Worm (Caenorhabditis elegans) whole organism, young adult: ENCODE results near the gene Y37E11AL.2.
A peak's percentile ranks its signal among the peaks of the same experiment; 100 is the strongest.

ENCODE experiments used
- B0019.2 ChIP-seq: fragments of 200-800 bp; sonication (Bioruptor generic); conservative IDR thresholded peaks from 2 replicates; pipeline ENCODE4 v1.3.6; 2022; ENCODE audit warnings: missing genetic modification reagents, missing genetic modification characterization, missing compliant biosample characterization
- C17E4.6 ChIP-seq: fragments of 200-800 bp; sonication (Bioruptor generic); IDR thresholded peaks from 2 replicates; pipeline ENCODE4 v1.3.6; 2022; ENCODE audit warnings: missing genetic modification reagents, missing genetic modification characterization, missing compliant biosample characterization
- D2030.7 ChIP-seq: fragments of 200-800 bp; sonication (Bioruptor generic); IDR thresholded peaks from 2 replicates; pipeline ENCODE4 v1.3.6; 2022; ENCODE audit warnings: missing genetic modification reagents, missing genetic modification characterization, missing compliant biosample characterization
- F10E7.11 ChIP-seq: sonication (generic microtip); optimal IDR thresholded peaks from 2 replicates; lab custom pipeline; 2017; ENCODE audit warnings: mild to moderate bottlenecking, missing genetic modification characterization, moderate library complexity, missing compliant biosample characterization
- F23B12.7 ChIP-seq: sonication (generic microtip); optimal IDR thresholded peaks from 2 replicates; lab custom pipeline; 2017; ENCODE audit warnings: missing genetic modification characterization, mild to moderate bottlenecking, missing compliant biosample characterization, antibody characterized with exemption, moderate library complexity; ENCODE audit not compliant: insufficient read depth
- F39B2.1 ChIP-seq: fragments of 200-800 bp; sonication (Bioruptor generic); IDR thresholded peaks from 2 replicates; pipeline ENCODE4 v1.3.6; 2022; ENCODE audit warnings: missing genetic modification reagents, missing genetic modification characterization, missing compliant biosample characterization
- F57C9.4 ChIP-seq: sonication (generic microtip); optimal IDR thresholded peaks from 2 replicates; lab custom pipeline; 2017; ENCODE audit warnings: mild to moderate bottlenecking, missing genetic modification characterization, missing compliant biosample characterization
- K11D2.4 ChIP-seq: fragments of 200-800 bp; sonication (Bioruptor generic); IDR thresholded peaks from 2 replicates; pipeline ENCODE4 v1.3.6; 2022; ENCODE audit warnings: missing genetic modification reagents, missing genetic modification characterization, missing compliant biosample characterization
- Y67H2A.10 ChIP-seq: fragments of 200-800 bp; sonication (Bioruptor generic); conservative IDR thresholded peaks from 2 replicates; pipeline ENCODE4 v1.3.6; 2022; ENCODE audit warnings: missing genetic modification reagents, missing genetic modification characterization, missing compliant biosample characterization
- atf-7 ChIP-seq: sonication (generic microtip); optimal IDR thresholded peaks from 2 replicates; lab custom pipeline; 2017; ENCODE audit warnings: mild to moderate bottlenecking, missing genetic modification characterization, missing compliant biosample characterization
- athp-1 ChIP-seq: sonication (generic microtip); optimal IDR thresholded peaks from 2 replicates; lab custom pipeline; 2017; ENCODE audit warnings: mild to moderate bottlenecking, missing genetic modification characterization, missing compliant biosample characterization
- attf-3 ChIP-seq: fragments of 200-800 bp; sonication (Bioruptor generic); conservative IDR thresholded peaks from 2 replicates; pipeline ENCODE4 v1.3.6; 2022; ENCODE audit warnings: missing genetic modification reagents, missing genetic modification characterization, missing compliant biosample characterization
- attf-5 ChIP-seq: fragments of 200-800 bp; sonication (Bioruptor generic); optimal IDR thresholded peaks from 2 replicates; lab custom pipeline; 2018; ENCODE audit warnings: mild to moderate bottlenecking, missing genetic modification characterization, missing compliant biosample characterization
- bed-1 ChIP-seq: fragments of 200-800 bp; sonication (Bioruptor generic); IDR thresholded peaks from 2 replicates; pipeline ENCODE4 v1.3.6; 2022; ENCODE audit warnings: missing genetic modification reagents, missing genetic modification characterization, missing compliant biosample characterization
- cebp-1 ChIP-seq, 2 experiments: fragments of 200-800 bp in 1 of 2; sonication (Bioruptor generic) in 1 of 2; sonication (generic microtip) in 1 of 2; IDR thresholded peaks in 1 of 2; optimal IDR thresholded peaks in 1 of 2; 2 replicates each; pipeline versions ENCODE4 v1.3.6 to Lab custom; 2017 to 2022; ENCODE audit warnings: missing compliant biosample characterization in 2 of 2, missing genetic modification characterization in 2 of 2, mild to moderate bottlenecking in 1 of 2, missing genetic modification reagents in 1 of 2, moderate library complexity in 1 of 2
- cebp-2 ChIP-seq: fragments of 200-800 bp; sonication (Bioruptor generic); IDR thresholded peaks from 2 replicates; pipeline ENCODE4 v1.3.6; 2022; ENCODE audit warnings: missing genetic modification characterization, missing compliant biosample characterization
- ceh-100 ChIP-seq: fragments of 200-800 bp; sonication (Bioruptor generic); IDR thresholded peaks from 2 replicates; pipeline ENCODE4 v1.3.6; 2022; ENCODE audit warnings: missing genetic modification reagents, missing genetic modification characterization, missing compliant biosample characterization
- dox-1 ChIP-seq: fragments of 200-800 bp; sonication (Bioruptor generic); IDR thresholded peaks from 2 replicates; pipeline ENCODE4 v1.3.6; 2022; ENCODE audit warnings: missing genetic modification reagents, missing genetic modification characterization, missing compliant biosample characterization
- dpl-1 ChIP-seq: fragments of 150-350 bp; optimal IDR thresholded peaks from 2 replicates; lab custom pipeline; 2014; ENCODE audit warnings: missing biosample characterization, missing genetic modification reagents, missing genetic modification characterization
- efl-1 ChIP-seq: fragments of 150-350 bp; optimal IDR thresholded peaks from 2 replicates; lab custom pipeline; 2014; ENCODE audit warnings: missing biosample characterization, missing genetic modification reagents, missing genetic modification characterization
- hlh-26 ChIP-seq: fragments of 200-800 bp; sonication (Bioruptor generic); conservative IDR thresholded peaks from 2 replicates; pipeline ENCODE4 v1.3.6; 2022; ENCODE audit warnings: missing genetic modification reagents, missing genetic modification characterization, missing compliant biosample characterization
- hmg-20 ChIP-seq: fragments of 200-800 bp; sonication (Bioruptor generic); IDR thresholded peaks from 2 replicates; pipeline ENCODE4 v1.3.6; 2022; ENCODE audit warnings: missing genetic modification reagents, missing genetic modification characterization, missing compliant biosample characterization
- lin-40 ChIP-seq: sonication (generic microtip); optimal IDR thresholded peaks from 2 replicates; lab custom pipeline; 2016; ENCODE audit warnings: missing genetic modification characterization, mild to moderate bottlenecking, missing compliant biosample characterization, missing genotype, missing genetic modification reagents
- lin-54 ChIP-seq: fragments of 200-800 bp; sonication (Bioruptor generic); optimal IDR thresholded peaks from 2 replicates; lab custom pipeline; 2018; ENCODE audit warnings: mild to moderate bottlenecking, missing genetic modification characterization, missing compliant biosample characterization
- lsl-1 ChIP-seq: fragments of 200-800 bp; sonication (Bioruptor generic); optimal IDR thresholded peaks from 2 replicates; lab custom pipeline; 2018; ENCODE audit warnings: mild to moderate bottlenecking, missing genetic modification characterization, moderate library complexity, missing compliant biosample characterization
- madf-6 ChIP-seq: fragments of 200-800 bp; sonication (Bioruptor generic); IDR thresholded peaks from 2 replicates; pipeline ENCODE4 v1.3.6; 2022; ENCODE audit warnings: missing genetic modification reagents, missing genetic modification characterization, missing compliant biosample characterization
- mcd-1 ChIP-seq: fragments of 200-800 bp; sonication (Bioruptor generic); IDR thresholded peaks from 2 replicates; pipeline ENCODE4 v1.3.6; 2022; ENCODE audit warnings: missing genetic modification reagents, missing genetic modification characterization, missing compliant biosample characterization
- mxl-1 ChIP-seq: sonication (generic microtip); optimal IDR thresholded peaks from 2 replicates; lab custom pipeline; 2016; ENCODE audit warnings: missing genetic modification characterization, missing compliant biosample characterization
- nhr-90 ChIP-seq: sonication (generic microtip); optimal IDR thresholded peaks from 2 replicates; lab custom pipeline; 2016; ENCODE audit warnings: missing genotype, mild to moderate bottlenecking, missing genetic modification characterization, missing compliant biosample characterization
- rcor-1 ChIP-seq: fragments of 200-800 bp; sonication (Bioruptor generic); IDR thresholded peaks from 2 replicates; pipeline ENCODE4 v1.3.6; 2022; ENCODE audit warnings: missing genetic modification reagents, missing genetic modification characterization, missing compliant biosample characterization
- rec-8 ChIP-seq, 2 experiments: sonication (generic microtip); optimal IDR thresholded peaks; 2 replicates each; lab custom pipeline; 2016; ENCODE audit warnings: mild to moderate bottlenecking in 2 of 2, missing genetic modification characterization in 2 of 2, missing genetic modification reagents in 2 of 2, missing genotype in 2 of 2, missing biosample characterization in 1 of 2, missing compliant biosample characterization in 1 of 2, moderate library complexity in 1 of 2
- sea-2 ChIP-seq: fragments of 200-800 bp; sonication (Bioruptor generic); IDR thresholded peaks from 2 replicates; pipeline ENCODE4 v1.3.6; 2022; ENCODE audit warnings: missing genetic modification characterization, missing compliant biosample characterization
- snpc-1.3 ChIP-seq: sonication (generic microtip); optimal IDR thresholded peaks from 2 replicates; lab custom pipeline; 2017; ENCODE audit warnings: missing genetic modification characterization, mild to moderate bottlenecking, missing compliant biosample characterization, antibody characterized with exemption, moderate library complexity, missing genotype, missing genetic modification reagents; ENCODE audit not compliant: insufficient read depth
- snpc-3.4 ChIP-seq: sonication (generic microtip); optimal IDR thresholded peaks from 2 replicates; lab custom pipeline; 2017; ENCODE audit warnings: missing genetic modification characterization, mild to moderate bottlenecking, missing compliant biosample characterization, antibody characterized with exemption, moderate library complexity, missing genotype, missing genetic modification reagents
- snpc-4 ChIP-seq, 5 experiments: fragments of 150-350 bp in 1 of 5; sonication (generic microtip) in 4 of 5; optimal IDR thresholded peaks; 2 replicates each; lab custom pipeline; 2014 to 2018; ENCODE audit warnings: missing genetic modification characterization in 5 of 5, missing biosample characterization in 3 of 5, antibody characterized with exemption in 2 of 5, mild to moderate bottlenecking in 2 of 5, missing compliant biosample characterization in 2 of 5, missing genotype in 2 of 5, moderate library complexity in 2 of 5, missing genetic modification reagents in 1 of 5
- tbx-9 ChIP-seq: sonication (generic microtip); optimal IDR thresholded peaks from 2 replicates; lab custom pipeline; 2016; ENCODE audit warnings: borderline replicate concordance, missing genetic modification characterization, inconsistent platforms, missing compliant biosample characterization
- tlf-1 ChIP-seq: fragments of 200-800 bp; sonication (Bioruptor generic); optimal IDR thresholded peaks from 2 replicates; lab custom pipeline; 2018; ENCODE audit warnings: mild to moderate bottlenecking, missing genetic modification characterization, missing compliant biosample characterization
- unc-130 ChIP-seq: sonication (generic microtip); optimal IDR thresholded peaks from 2 replicates; lab custom pipeline; 2016; ENCODE audit warnings: missing genetic modification reagents, missing genetic modification characterization, missing compliant biosample characterization
- zfh-2 ChIP-seq: fragments of 200-800 bp; sonication (Bioruptor generic); conservative IDR thresholded peaks from 2 replicates; pipeline ENCODE4 v1.3.6; 2022; ENCODE audit warnings: missing genetic modification reagents, missing genetic modification characterization, missing compliant biosample characterization
- zim-3 ChIP-seq: sonication (generic microtip); optimal IDR thresholded peaks from 2 replicates; lab custom pipeline; 2017; ENCODE audit warnings: mild to moderate bottlenecking, missing genetic modification characterization, moderate library complexity, missing compliant biosample characterization

Gene Y37E11AL.2

DNA sequence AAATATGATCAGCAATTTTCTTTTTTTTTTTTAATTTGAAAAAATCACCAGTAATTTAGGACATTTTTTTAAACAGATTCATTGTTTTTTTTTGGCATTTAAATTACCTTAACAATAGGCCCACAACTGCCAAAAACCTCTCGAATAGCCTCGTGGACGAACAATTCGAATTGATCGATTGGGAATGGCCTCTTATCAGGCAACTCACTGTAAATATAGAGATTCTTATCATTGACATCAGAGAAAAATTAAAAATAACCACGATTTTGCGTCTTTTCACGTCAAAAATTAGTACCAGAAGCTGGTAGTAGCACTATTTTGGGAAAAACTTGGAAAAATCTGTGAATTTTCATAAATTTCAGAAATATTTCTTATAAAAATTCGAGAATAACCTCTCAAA is 23.7 kb downstream of the Y37E11AL.2 start:
- TF ChIP-seq bed-1 (no peak), tlf-1 (GFP tag; lab: Kevin White, UChicago) (no peak), K11D2.4 (GFP tag; lab: Robert Waterston, UW) (no peak), C17E4.6 (GFP tag; lab: Robert Waterston, UW) (no peak)
- TF ChIP-seq, all 124 proteins: peak for 0

DNA sequence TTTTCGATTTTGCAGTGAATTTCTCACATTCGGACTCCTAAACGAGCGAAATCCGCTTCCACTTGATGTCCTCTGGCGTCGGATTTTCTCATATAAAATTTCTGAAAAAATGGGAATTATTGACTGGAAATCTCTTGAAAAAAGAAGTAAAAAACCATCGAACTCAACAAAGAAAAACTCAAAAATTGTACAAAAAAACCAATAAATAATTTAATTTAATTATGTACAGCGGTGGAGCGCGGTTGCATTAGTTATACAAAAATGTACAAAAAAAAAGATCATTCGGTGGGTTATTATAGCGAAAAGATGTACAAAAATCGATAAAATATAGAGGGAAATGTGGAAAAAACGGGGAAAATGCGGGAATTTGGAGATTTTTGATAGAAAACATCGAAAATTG is 24.4 kb downstream of the Y37E11AL.2 start, which contains the start of gene Y37E11AM.4:
Gene Y37E11AM.4, minus strand, starts transcription at position 101 of the 400 bp plus-strand sequence.
- TF ChIP-seq F39B2.1 (GFP tag; lab: Robert Waterston, UW) (no peak), sea-2 (GFP tag; lab: Robert Waterston, UW) (no peak), F23B12.7 (tag; lab: Kevin White, UChicago) (no peak), cebp-1 (GFP tag; IDR thresholded peaks at IDR 0.05; lab: Robert Waterston, UW) (no peak), cebp-1 (tag; optimal IDR thresholded peaks at IDR 0.05; lab: Kevin White, UChicago) (no peak), nhr-90 (tag; lab: Kevin White, UChicago) (no peak), atf-7 (tag; lab: Kevin White, UChicago) (no peak)

DNA sequence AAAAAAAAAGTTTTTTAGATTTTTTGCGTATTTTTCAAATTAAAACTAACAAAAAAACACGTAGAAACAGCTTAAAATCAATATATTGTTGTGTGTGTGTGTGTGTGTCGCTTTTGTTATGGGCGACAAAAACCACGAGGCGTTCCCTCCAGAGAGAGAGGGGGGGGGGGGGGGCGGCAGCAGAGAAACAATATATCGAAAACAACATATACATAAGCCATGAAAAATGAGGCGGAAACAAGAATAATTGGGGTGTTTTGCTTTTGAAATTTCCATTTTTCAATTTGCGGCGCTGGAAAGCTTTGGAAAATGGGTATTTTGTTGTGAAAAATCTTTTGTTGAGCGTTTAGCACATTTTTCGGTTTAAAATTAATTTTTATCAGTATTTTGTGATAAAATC is 27.1 kb downstream of the Y37E11AL.2 start, which contains the start of gene Y37E11AM.2:
Gene Y37E11AM.2, minus strand, starts transcription at position 101 of the 400 bp plus-strand sequence.
- TF ChIP-seq hlh-26 (GFP tag; lab: Robert Waterston, UW) (no peak), hmg-20 (GFP tag; lab: Robert Waterston, UW) (no peak), sea-2 (GFP tag; lab: Robert Waterston, UW) (no peak), rec-8 (tag; optimal IDR thresholded peaks at IDR 0.05; lab: Kevin White, UChicago) (no peak), zfh-2 (0 out of 2 replicates have a peak, but pooled peaks have one; percentile 17), unc-130 (GFP tag; lab: Kevin White, UChicago) (no peak)
- TF ChIP-seq, all 124 proteins: peak for 1

DNA sequence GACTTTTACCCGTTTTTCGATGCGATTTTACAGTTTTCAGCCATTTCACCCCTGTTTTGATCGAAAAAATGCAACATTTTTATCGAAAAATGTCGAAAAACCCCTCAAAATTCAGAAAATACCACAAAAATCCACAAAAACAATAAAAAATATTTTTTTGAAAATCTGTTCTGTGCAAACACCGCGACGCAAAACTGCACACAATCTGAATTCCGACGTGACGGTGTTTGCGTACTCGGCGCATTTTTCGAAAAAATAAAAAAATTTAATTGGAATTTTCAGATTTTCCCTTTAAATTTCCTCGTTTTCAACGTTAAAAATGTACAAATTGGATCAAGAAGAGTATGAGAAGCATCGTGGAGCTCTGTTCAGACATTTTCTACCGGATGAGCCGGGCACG is 27.5 kb downstream of the Y37E11AL.2 start, which contains the start of gene smgl-2:
Gene smgl-2, plus strand, starts transcription at position 320 of the 400 bp plus-strand sequence.
- TF ChIP-seq lin-40 (peak; percentile 63), D2030.7 (GFP tag; lab: Robert Waterston, UW) (peak; percentile 46; the same call in 1 of the 2 replicates), zim-3 (tag; lab: Kevin White, UChicago) (no peak), snpc-1.3 (tag; lab: Kevin White, UChicago) (peak; percentile 18), lin-54 (GFP tag; lab: Kevin White, UChicago) (peak; percentile 78), athp-1 (tag; lab: Kevin White, UChicago) (peak; percentile 43), attf-5 (GFP tag; lab: Kevin White, UChicago) (peak; percentile 84), K11D2.4 (GFP tag; lab: Robert Waterston, UW) (peak; percentile 52; the same call in 1 of the 2 replicates), efl-1 (GFP tag; lab: Kevin White, UChicago) (peak; percentile 36), attf-3 (no peak), B0019.2 (peak; percentile 49; the same call in 1 of the 2 replicates), mxl-1 (tag; lab: Kevin White, UChicago) (no peak), snpc-3.4 (tag; lab: Kevin White, UChicago) (peak; percentile 56), snpc-4 (GFP tag; optimal IDR thresholded peaks at IDR 0.05; lab: Kevin White, UChicago) (no peak), snpc-4 (tag; optimal IDR thresholded peaks at IDR 0.05; lab: Kevin White, UChicago) (peak in 2 of 4 experiments; percentile 40 to 48), tbx-9 (tag; lab: Kevin White, UChicago) (no peak), mcd-1 (GFP tag; lab: Robert Waterston, UW) (peak; percentile 75), F57C9.4 (tag; lab: Kevin White, UChicago) (no peak), atf-7 (tag; lab: Kevin White, UChicago) (no peak), lsl-1 (peak; percentile 12), dox-1 (GFP tag; lab: Robert Waterston, UW) (peak; percentile 37; the same call in 1 of the 2 replicates), Y67H2A.10 (GFP tag; lab: Robert Waterston, UW) (no peak), F10E7.11 (tag; lab: Kevin White, UChicago) (no peak), cebp-2 (GFP tag; lab: Robert Waterston, UW) (no peak), dpl-1 (GFP tag; lab: Kevin White, UChicago) (peak; percentile 30), madf-6 (GFP tag; lab: Robert Waterston, UW) (peak; percentile 40; the same call in 1 of the 2 replicates), rcor-1 (GFP tag; lab: Robert Waterston, UW) (0 out of 2 replicates have a peak, but pooled peaks have one; percentile 28), ceh-100 (GFP tag; lab: Robert Waterston, UW) (no peak)
